Worm (Caenorhabditis elegans) whole organism, L2 larva: ENCODE measurements around the gene arl-5.

Source experiments
- ceh-82 ChIP-seq: fragments of 150-350 bp; optimal IDR thresholded peaks from 2 replicates; lab custom pipeline; 2014; ENCODE audit warnings: missing biosample characterization, missing genetic modification characterization
- lin-39 ChIP-seq: fragments of 150-350 bp; optimal IDR thresholded peaks from 2 replicates; lab custom pipeline; 2014; ENCODE audit warnings: missing biosample characterization, missing genetic modification reagents, missing genetic modification characterization
- nhr-237 ChIP-seq: fragments of 150-350 bp; optimal IDR thresholded peaks from 2 replicates; lab custom pipeline; 2014; ENCODE audit warnings: missing biosample characterization, missing genetic modification characterization

- TF ChIP-seq ceh-82 (tag; lab: Kevin White, UChicago) (no peak), lin-39 (tag; lab: Kevin White, UChicago) (no peak), nhr-237 (no peak)
Observed at ce11 chrIII:9848083-9848482, 25.0 kb downstream of the arl-5 start, which contains the start of gene mrpl-36.
